Fruit fly (Drosophila melanogaster) whole organism, adult: Measurements from ENCODE around the gene CG2611.

Source experiments
- CG7101 ChIP-seq: fragments of 200-800 bp; sonication (Bioruptor generic); optimal IDR thresholded peaks from 2 replicates; lab custom pipeline; 2018; ENCODE audit warnings: missing biosample characterization, mild to moderate bottlenecking, missing genetic modification characterization, moderate library complexity
- cic ChIP-seq: fragments of 200-800 bp; sonication (Bioruptor generic); optimal IDR thresholded peaks from 2 replicates; lab custom pipeline; 2017; ENCODE audit warnings: missing biosample characterization, mild to moderate bottlenecking, missing genetic modification characterization, moderate library complexity
- tj ChIP-seq: fragments of 200-800 bp; sonication (Bioruptor generic); optimal IDR thresholded peaks from 3 replicates; lab custom pipeline; 2017; ENCODE audit warnings: missing biosample characterization, mild to moderate bottlenecking, missing genetic modification characterization, moderate library complexity

CG2611 gene

dm6 chr2L:20695066-20695465 is 45.1 kb downstream of the CG2611 start:
- no peak for TF ChIP-seq CG7101 (tag; lab: Kevin White, UChicago)
- TF ChIP-seq tj (GFP tag; lab: Kevin White, UChicago), result peak; percentile 36
- TF ChIP-seq cic, result no peak
